Worm (Caenorhabditis elegans): Measurements from ENCODE around the gene pps-1.

pps-1 gene

DNA sequence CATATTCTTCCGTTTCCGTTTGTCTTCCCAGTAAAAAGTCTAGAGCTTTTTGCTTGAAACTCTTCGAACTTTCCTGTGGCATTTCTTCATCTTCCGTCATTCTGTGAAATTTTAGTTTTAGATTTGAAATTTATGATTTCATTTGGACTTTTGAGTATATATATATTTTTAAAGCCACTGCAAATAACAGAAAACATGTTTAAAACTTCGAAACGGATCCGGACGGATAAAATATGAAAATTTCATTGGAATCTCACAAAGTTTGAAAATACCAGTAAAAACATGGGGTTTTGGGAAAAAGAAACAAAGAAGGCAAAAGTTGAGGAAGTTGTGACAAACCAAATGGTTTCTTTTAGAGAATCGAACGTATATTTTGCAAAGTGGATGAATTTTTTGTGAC is 12.9 kb upstream of the pps-1 start, which contains the start of gene pigs-1:
Gene pigs-1, minus strand, starts transcription at position 101 of the 400 bp plus-strand sequence.
- TF ChIP-seq efl-3 (GFP tag; optimal IDR thresholded peaks at IDR 0.05): no peak
- no peak for TF ChIP-seq zag-1 (tag; optimal IDR thresholded peaks at IDR 0.05)
- TF ChIP-seq sox-4 (tag; optimal IDR thresholded peaks at IDR 0.05): no peak
- TF ChIP-seq nhr-77 (tag; optimal IDR thresholded peaks at IDR 0.05): no peak
- TF ChIP-seq nhr-85 (tag): no peak
- TF ChIP-seq aha-1 (tag; optimal IDR thresholded peaks at IDR 0.05): no peak
- no peak for TF ChIP-seq nhr-11 (tag; optimal IDR thresholded peaks at IDR 0.05)
- TF ChIP-seq ceh-88 (GFP tag; IDR thresholded peaks at IDR 0.05): no peak
- TF ChIP-seq fkh-10 (GFP tag; optimal IDR thresholded peaks at IDR 0.05): no peak

DNA sequence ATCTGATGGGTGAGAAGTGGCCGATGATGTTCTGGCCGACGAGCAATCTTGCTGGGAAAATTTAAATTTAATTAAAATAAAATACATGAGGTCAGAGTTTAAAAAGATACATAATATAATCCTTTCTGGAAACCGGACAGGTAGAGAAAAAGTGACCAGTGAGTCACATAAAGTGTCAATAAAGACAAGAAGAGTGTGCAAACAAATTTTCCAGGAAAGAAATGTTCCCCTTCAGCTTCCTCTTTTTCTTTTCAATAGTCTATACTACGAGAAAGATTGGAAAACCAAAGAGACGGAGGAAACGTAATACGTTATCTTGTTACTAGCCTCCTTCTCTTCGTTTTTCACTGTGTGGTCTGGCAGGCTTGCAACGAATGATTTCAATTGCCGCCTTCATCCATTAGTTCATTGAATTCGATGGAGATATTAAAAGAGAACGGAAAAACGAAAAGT is 11.2 kb upstream of the pps-1 start, which contains the start of gene tsp-12:
Gene tsp-12, minus strand, starts transcription at position 51 of the 453 bp plus-strand sequence.
- TF ChIP-seq efl-3 (GFP tag; optimal IDR thresholded peaks at IDR 0.05): no peak
- TF ChIP-seq lsy-2 (tag; optimal IDR thresholded peaks at IDR 0.05): peak in 1 of 2 experiments; percentile 33
- no peak for TF ChIP-seq nhr-12 (tag; optimal IDR thresholded peaks at IDR 0.05)
- TF ChIP-seq blmp-1 (tag; optimal IDR thresholded peaks at IDR 0.05): peak; percentile 27
- TF ChIP-seq ama-1 (optimal IDR thresholded peaks at IDR 0.05): no peak
- TF ChIP-seq nhr-20 (tag; optimal IDR thresholded peaks at IDR 0.05): peak; percentile 1
- TF ChIP-seq lin-14 (GFP tag; optimal IDR thresholded peaks at IDR 0.05): peak; percentile 64
- no peak for TF ChIP-seq lin-39 (tag; optimal IDR thresholded peaks at IDR 0.05)
- no peak for TF ChIP-seq nhr-71 (tag; optimal IDR thresholded peaks at IDR 0.05)

DNA sequence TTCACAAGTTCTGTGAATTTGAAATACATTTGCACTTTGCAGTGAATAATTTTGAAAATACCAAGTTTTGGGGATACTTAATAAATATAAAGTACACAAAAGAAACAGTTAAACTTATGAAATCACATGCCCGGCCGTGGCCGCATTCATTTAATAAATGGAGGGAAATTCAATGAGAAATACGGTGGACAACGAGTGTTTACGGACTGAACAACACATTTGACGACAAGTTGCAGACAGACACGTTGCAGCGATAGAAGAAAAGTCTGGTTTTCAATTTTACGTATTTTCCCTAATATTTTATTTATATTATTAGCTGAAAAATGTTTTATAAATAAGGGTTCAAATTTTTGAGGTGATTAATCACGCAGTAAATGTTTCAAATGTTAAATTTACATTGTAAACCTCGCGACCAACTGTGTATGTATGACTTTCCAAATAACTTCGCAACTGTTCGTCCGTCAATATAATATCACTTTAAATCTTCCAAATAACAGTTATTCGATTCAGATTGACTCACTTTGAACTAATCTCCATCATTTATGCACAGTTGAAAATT is 10.3 kb upstream of the pps-1 start, which contains the start of gene copg-1:
Gene copg-1, plus strand, starts transcription at position 509 of the 559 bp plus-strand sequence.
- TF ChIP-seq unc-86 (tag; optimal IDR thresholded peaks at IDR 0.05) (peak; percentile 50), zip-4 (GFP tag; optimal IDR thresholded peaks at IDR 0.05) (no peak), ztf-4 (tag; optimal IDR thresholded peaks at IDR 0.05) (peak; percentile 13), mdl-1 (tag; optimal IDR thresholded peaks at IDR 0.05) (peak in 1 of 2 experiments; percentile 34), pag-3 (tag; optimal IDR thresholded peaks at IDR 0.05; ENCODE audit: borderline replicate concordance, insufficient read depth) (no peak), egl-27 (tag; optimal IDR thresholded peaks at IDR 0.05) (no peak), nhr-237 (tag; optimal IDR thresholded peaks at IDR 0.05) (no peak), lin-35 (GFP tag; optimal IDR thresholded peaks at IDR 0.05) (peak; percentile 64 to 74), efl-3 (GFP tag; optimal IDR thresholded peaks at IDR 0.05) (no peak), sup-37 (GFP tag; optimal IDR thresholded peaks at IDR 0.05) (no peak), ztf-11 (tag; optimal IDR thresholded peaks at IDR 0.05) (no peak), rnt-1 (tag; optimal IDR thresholded peaks at IDR 0.05) (peak; percentile 37), swsn-7 (tag; optimal IDR thresholded peaks at IDR 0.05) (peak; percentile 49), Y116A8C.19 (tag; optimal IDR thresholded peaks at IDR 0.05; ENCODE audit: borderline replicate concordance) (no peak), snpc-4 (tag; optimal IDR thresholded peaks at IDR 0.05) (peak; percentile 32), nhr-20 (tag; optimal IDR thresholded peaks at IDR 0.05) (peak; percentile 66), nhr-77 (tag; optimal IDR thresholded peaks at IDR 0.05) (peak; percentile 5), irx-1 (tag; optimal IDR thresholded peaks at IDR 0.05) (peak; percentile 33), nhr-90 (tag; optimal IDR thresholded peaks at IDR 0.05; ENCODE audit: poor library complexity) (peak; percentile 13), nhr-12 (tag; optimal IDR thresholded peaks at IDR 0.05) (no peak), nhr-47 (tag; optimal IDR thresholded peaks at IDR 0.05) (peak; percentile 67), ceh-82 (tag; optimal IDR thresholded peaks at IDR 0.05) (peak in 2 of 3 experiments; percentile 15 to 42), nhr-85 (tag) (peak; percentile 48), C16A3.4 (tag; optimal IDR thresholded peaks at IDR 0.05) (peak; percentile 35), unc-130 (tag; optimal IDR thresholded peaks at IDR 0.05) (peak; percentile 29), efl-1 (optimal IDR thresholded peaks at IDR 0.05) (peak; percentile 56 to 64), efl-1 (GFP tag; optimal IDR thresholded peaks at IDR 0.05 in 1 of 2) (peak; percentile 69 to 94), blmp-1 (tag; optimal IDR thresholded peaks at IDR 0.05) (peak; percentile 49), nhr-28 (tag; optimal IDR thresholded peaks at IDR 0.05) (no peak), ces-1 (GFP tag; optimal IDR thresholded peaks at IDR 0.05) (no peak), lin-13 (GFP tag; optimal IDR thresholded peaks at IDR 0.05) (peak; percentile 6), skn-1 (tag; optimal IDR thresholded peaks at IDR 0.05) (peak; percentile 48), ets-5 (GFP tag; IDR thresholded peaks at IDR 0.05) (no peak), mab-9 (GFP tag; IDR thresholded peaks at IDR 0.05) (no peak), elt-2 (tag; optimal IDR thresholded peaks at IDR 0.05) (no peak), isw-1 (GFP tag; IDR thresholded peaks at IDR 0.05) (peak; percentile 34), nhr-71 (tag; optimal IDR thresholded peaks at IDR 0.05) (peak; percentile 65), nhr-76 (tag; optimal IDR thresholded peaks at IDR 0.05) (no peak)
